Worm (Caenorhabditis elegans) whole organism, L4 larva: ENCODE data around the gene T01E8.1.
A peak's percentile ranks its signal among the peaks of the same experiment; 100 is the strongest.

Experiments
- F26F4.8 ChIP-seq: fragments of 200-800 bp; sonication (Bioruptor generic); conservative IDR thresholded peaks from 2 replicates; pipeline ENCODE4 v1.3.6; 2022; ENCODE audit warnings: missing genetic modification characterization, missing compliant biosample characterization
- F37D6.2 ChIP-seq: sonication (generic microtip); optimal IDR thresholded peaks from 2 replicates; lab custom pipeline; 2016; ENCODE audit warnings: mild to moderate bottlenecking, missing genetic modification characterization, missing compliant biosample characterization
- R02D3.7 ChIP-seq: fragments of 150-350 bp; sonication (generic microtip); optimal IDR thresholded peaks from 3 replicates; lab custom pipeline; 2014; ENCODE audit warnings: missing biosample characterization, missing genetic modification characterization
- T20F7.1 ChIP-seq: fragments of 200-800 bp; sonication (Bioruptor generic); optimal IDR thresholded peaks from 2 replicates; lab custom pipeline; 2018; ENCODE audit warnings: mild to moderate bottlenecking, missing genetic modification characterization, missing compliant biosample characterization
- Y105C5A.15 ChIP-seq: fragments of 200-800 bp; sonication (Bioruptor generic); IDR thresholded peaks from 2 replicates; pipeline ENCODE4 v1.3.6; 2022; ENCODE audit warnings: missing genetic modification characterization, missing compliant biosample characterization
- Y48G9A.11 ChIP-seq: fragments of 200-800 bp; sonication (Bioruptor generic); IDR thresholded peaks from 2 replicates; pipeline ENCODE4 v1.3.6; 2022; ENCODE audit warnings: missing genetic modification reagents, missing genetic modification characterization, missing compliant biosample characterization
- aha-1 ChIP-seq: fragments of 150-350 bp; peaks from one replicate; lab custom pipeline; 2014; ENCODE audit warnings: missing biosample characterization, missing genetic modification characterization
- aly-2 ChIP-seq: sonication (generic microtip); optimal IDR thresholded peaks from 2 replicates; lab custom pipeline; 2018; ENCODE audit warnings: missing biosample characterization, missing genetic modification characterization
- ama-1 ChIP-seq: fragments of 150-350 bp; optimal IDR thresholded peaks from 2 replicates; lab custom pipeline; 2014; ENCODE audit warnings: inconsistent platforms, mixed read lengths
- ceh-20 ChIP-seq: fragments of 200-800 bp; sonication (Bioruptor generic); IDR thresholded peaks from 2 replicates; pipeline ENCODE4 v1.3.6; 2022; ENCODE audit warnings: missing genetic modification reagents, missing genetic modification characterization, missing compliant biosample characterization
- ceh-44 ChIP-seq: fragments of 200-800 bp; sonication (Bioruptor generic); IDR thresholded peaks from 2 replicates; pipeline ENCODE4 v1.3.6; 2022; ENCODE audit warnings: missing genetic modification reagents, missing genetic modification characterization, missing compliant biosample characterization
- daf-19 ChIP-seq: fragments of 200-800 bp; sonication (Bioruptor generic); conservative IDR thresholded peaks from 2 replicates; pipeline ENCODE4 v1.3.6; 2022; ENCODE audit warnings: missing genetic modification characterization, missing compliant biosample characterization
- daf-8 ChIP-seq: fragments of 200-800 bp; sonication (Bioruptor generic); IDR thresholded peaks from 2 replicates; pipeline ENCODE4 v1.3.6; 2022; ENCODE audit warnings: missing genetic modification characterization, missing compliant biosample characterization
- dmd-6 ChIP-seq: fragments of 200-800 bp; sonication (Bioruptor generic); IDR thresholded peaks from 2 replicates; pipeline ENCODE4 v1.3.6; 2022; ENCODE audit warnings: missing genetic modification reagents, missing genetic modification characterization, missing compliant biosample characterization
- dmd-8 ChIP-seq: fragments of 200-800 bp; sonication (Bioruptor generic); IDR thresholded peaks from 2 replicates; pipeline ENCODE4 v1.3.6; 2022; ENCODE audit warnings: missing genetic modification characterization, missing compliant biosample characterization
- duxl-1 ChIP-seq: sonication (generic microtip); optimal IDR thresholded peaks from 2 replicates; lab custom pipeline; 2016; ENCODE audit warnings: mild to moderate bottlenecking, missing genetic modification characterization, moderate library complexity, missing compliant biosample characterization; ENCODE audit not compliant: poor library complexity
- egl-27 ChIP-seq: sonication (generic microtip); optimal IDR thresholded peaks from 3 replicates; lab custom pipeline; 2017; ENCODE audit warnings: missing biosample characterization, missing genetic modification reagents, missing genetic modification characterization
- hlh-11 ChIP-seq: fragments of 200-800 bp; sonication (Bioruptor generic); optimal IDR thresholded peaks from 2 replicates; lab custom pipeline; 2018; ENCODE audit warnings: mild to moderate bottlenecking, missing genetic modification characterization, missing compliant biosample characterization
- hlh-30 ChIP-seq: sonication (generic microtip); optimal IDR thresholded peaks from 2 replicates; lab custom pipeline; 2017; ENCODE audit warnings: antibody characterized with exemption, mild to moderate bottlenecking, missing genetic modification characterization, missing compliant biosample characterization; ENCODE audit not compliant: insufficient read depth
- lim-7 ChIP-seq: fragments of 200-800 bp; sonication (Bioruptor generic); IDR thresholded peaks from 2 replicates; pipeline ENCODE4 v1.3.6; 2022; ENCODE audit warnings: missing genetic modification characterization, missing compliant biosample characterization
- lin-29 ChIP-seq: fragments of 200-800 bp; sonication (Bioruptor generic); IDR thresholded peaks from 2 replicates; pipeline ENCODE4 v1.3.6; 2022; ENCODE audit warnings: missing genetic modification reagents, missing genetic modification characterization, missing compliant biosample characterization
- lin-38 ChIP-seq: fragments of 200-800 bp; sonication (Bioruptor generic); IDR thresholded peaks from 2 replicates; pipeline ENCODE4 v1.3.6; 2022; ENCODE audit warnings: missing genetic modification reagents, missing genetic modification characterization, missing compliant biosample characterization
- lin-39 ChIP-seq: fragments of 150-350 bp; optimal IDR thresholded peaks from 2 replicates; lab custom pipeline; 2014; ENCODE audit warnings: missing biosample characterization, missing genetic modification reagents, missing genetic modification characterization
- madf-5 ChIP-seq, 2 experiments: fragments of 200-800 bp; sonication (Bioruptor generic); IDR thresholded peaks; 2 replicates each; pipeline ENCODE4 v1.3.6; 2022; ENCODE audit warnings: missing compliant biosample characterization in 2 of 2, missing genetic modification characterization in 2 of 2
- mdl-1 ChIP-seq, 2 experiments: fragments of 150-350 bp in 1 of 2; sonication (generic microtip) in 1 of 2; optimal IDR thresholded peaks; 2 replicates each; lab custom pipeline; 2014 to 2017; ENCODE audit warnings: missing biosample characterization in 2 of 2, missing genetic modification characterization in 2 of 2
- nhr-11 ChIP-seq: fragments of 150-350 bp; optimal IDR thresholded peaks from 2 replicates; lab custom pipeline; 2014; ENCODE audit warnings: missing biosample characterization, missing genetic modification characterization
- nhr-111 ChIP-seq: fragments of 200-800 bp; sonication (Bioruptor generic); optimal IDR thresholded peaks from 2 replicates; lab custom pipeline; 2018; ENCODE audit warnings: mild to moderate bottlenecking, missing genetic modification characterization, missing compliant biosample characterization
- nhr-25 ChIP-seq: sonication (generic microtip); optimal IDR thresholded peaks from 2 replicates; lab custom pipeline; 2017; ENCODE audit warnings: missing genetic modification characterization, mild to moderate bottlenecking, missing compliant biosample characterization, antibody characterized with exemption, moderate library complexity, borderline replicate concordance; ENCODE audit not compliant: insufficient read depth
- nhr-28 ChIP-seq: fragments of 150-350 bp; optimal IDR thresholded peaks from 2 replicates; lab custom pipeline; 2014; ENCODE audit warnings: missing biosample characterization, missing genetic modification characterization
- nhr-77 ChIP-seq: fragments of 150-350 bp; optimal IDR thresholded peaks from 2 replicates; lab custom pipeline; 2014; ENCODE audit warnings: missing biosample characterization, missing genetic modification characterization
- pha-4 ChIP-seq, 2 experiments: fragments of 150-350 bp in 1 of 2; fragments of 200-800 bp in 1 of 2; sonication (Bioruptor generic) in 1 of 2; IDR thresholded peaks in 1 of 2; optimal IDR thresholded peaks in 1 of 2; 2 replicates each; pipeline versions ENCODE4 v1.3.6 to Lab custom; 2014 to 2022; ENCODE audit warnings: missing genetic modification characterization in 2 of 2, missing genetic modification reagents in 2 of 2, missing biosample characterization in 1 of 2, missing compliant biosample characterization in 1 of 2
- php-3 ChIP-seq: fragments of 200-800 bp; sonication (Bioruptor generic); IDR thresholded peaks from 2 replicates; pipeline ENCODE4 v1.3.6; 2022; ENCODE audit warnings: missing genetic modification reagents, missing genetic modification characterization, missing compliant biosample characterization
- pqm-1 ChIP-seq: sonication (generic microtip); optimal IDR thresholded peaks from 2 replicates; lab custom pipeline; 2017; ENCODE audit warnings: missing biosample characterization, missing genetic modification characterization
- set-16 ChIP-seq: fragments of 200-800 bp; sonication (Bioruptor generic); IDR thresholded peaks from 2 replicates; pipeline ENCODE4 v1.3.6; 2022; ENCODE audit warnings: missing genetic modification reagents, missing genetic modification characterization, missing compliant biosample characterization
- spr-1 ChIP-seq: sonication (generic microtip); optimal IDR thresholded peaks from 2 replicates; lab custom pipeline; 2016; ENCODE audit warnings: mild to moderate bottlenecking, missing genetic modification characterization, missing compliant biosample characterization
- spr-3 ChIP-seq: fragments of 200-800 bp; sonication (Bioruptor generic); optimal IDR thresholded peaks from 2 replicates; lab custom pipeline; 2018; ENCODE audit warnings: mild to moderate bottlenecking, missing genetic modification characterization, missing compliant biosample characterization
- unc-130 ChIP-seq: sonication (generic microtip); optimal IDR thresholded peaks from 2 replicates; lab custom pipeline; 2016; ENCODE audit warnings: missing genetic modification reagents, missing genetic modification characterization, missing compliant biosample characterization
- unc-62 ChIP-seq, 3 experiments: fragments of 150-350 bp in 1 of 3; sonication (generic microtip); optimal IDR thresholded peaks in 2 of 3; peaks in 1 of 3; 1 replicate in 1 of 3; 2 replicates in 2 of 3; lab custom pipeline; 2014 to 2017; ENCODE audit warnings: missing biosample characterization in 3 of 3, missing genetic modification characterization in 3 of 3, missing genetic modification reagents in 3 of 3, missing genotype in 1 of 3
- vab-7 ChIP-seq: fragments of 200-800 bp; sonication (Bioruptor generic); IDR thresholded peaks from 2 replicates; pipeline ENCODE4 v1.3.6; 2022; ENCODE audit warnings: missing genetic modification reagents, missing genetic modification characterization, missing compliant biosample characterization
- zag-1 ChIP-seq: fragments of 150-350 bp; optimal IDR thresholded peaks from 2 replicates; lab custom pipeline; 2014; ENCODE audit warnings: missing biosample characterization, missing genetic modification characterization
- zfp-2 ChIP-seq: sonication (generic microtip); optimal IDR thresholded peaks from 2 replicates; lab custom pipeline; 2016; ENCODE audit warnings: mild to moderate bottlenecking, missing genetic modification characterization, missing compliant biosample characterization
- zfp-3 ChIP-seq: fragments of 200-800 bp; sonication (Bioruptor generic); conservative IDR thresholded peaks from 2 replicates; pipeline ENCODE4 v1.3.6; 2022; ENCODE audit warnings: missing genetic modification reagents, missing genetic modification characterization, missing compliant biosample characterization
- zip-2 ChIP-seq: fragments of 150-350 bp; optimal IDR thresholded peaks from 2 replicates; lab custom pipeline; 2014; ENCODE audit warnings: missing biosample characterization, missing genetic modification characterization
- ztf-11 ChIP-seq: fragments of 150-350 bp; optimal IDR thresholded peaks from 2 replicates; lab custom pipeline; 2014; ENCODE audit warnings: missing biosample characterization, missing genetic modification characterization

T01E8.1 gene

DNA sequence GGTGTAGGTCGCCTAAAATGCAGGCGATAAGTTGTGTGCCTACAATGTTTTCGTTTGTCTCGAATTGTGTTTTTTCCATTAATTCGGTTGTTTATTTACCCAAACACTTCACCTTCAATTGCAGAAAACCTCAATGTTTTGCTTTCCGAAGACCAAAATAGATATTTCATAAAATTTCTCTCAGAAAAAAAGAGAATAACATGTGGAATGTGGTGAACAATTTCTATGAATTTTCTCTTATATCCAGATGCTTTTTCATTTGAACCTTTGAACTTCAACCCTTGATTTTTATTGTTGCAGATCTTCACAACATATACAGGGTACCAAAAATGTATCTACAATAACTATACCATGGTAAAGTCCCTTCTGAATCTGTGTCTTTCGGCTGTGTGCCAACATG is at the start of gene T01E8.1:
T01E8.1 (plus strand) TSS at position 301 of the 400 bp plus-strand sequence.
- TF ChIP-seq nhr-77 (tag; lab: Kevin White, UChicago) (no peak), daf-8 (GFP tag; lab: Robert Waterston, UW) (no peak), vab-7 (GFP tag; lab: Robert Waterston, UW) (no peak), lin-29 (GFP tag; lab: Robert Waterston, UW) (no peak), zfp-2 (no peak), ceh-20 (GFP tag; lab: Robert Waterston, UW) (no peak), spr-3 (GFP tag; lab: Kevin White, UChicago) (no peak), Y105C5A.15 (GFP tag; lab: Robert Waterston, UW) (no peak), nhr-28 (tag; lab: Kevin White, UChicago) (no peak), ama-1 (lab: Kevin White, UChicago) (no peak), spr-1 (no peak), hlh-11 (no peak), nhr-25 (tag; lab: Kevin White, UChicago) (no peak), ztf-11 (tag; lab: Kevin White, UChicago) (no peak), zfp-3 (no peak), lin-39 (tag; lab: Kevin White, UChicago) (no peak), zag-1 (tag; lab: Kevin White, UChicago) (no peak), lin-38 (GFP tag; lab: Robert Waterston, UW) (no peak), R02D3.7 (no peak), ceh-44 (GFP tag; lab: Robert Waterston, UW) (no peak)

DNA sequence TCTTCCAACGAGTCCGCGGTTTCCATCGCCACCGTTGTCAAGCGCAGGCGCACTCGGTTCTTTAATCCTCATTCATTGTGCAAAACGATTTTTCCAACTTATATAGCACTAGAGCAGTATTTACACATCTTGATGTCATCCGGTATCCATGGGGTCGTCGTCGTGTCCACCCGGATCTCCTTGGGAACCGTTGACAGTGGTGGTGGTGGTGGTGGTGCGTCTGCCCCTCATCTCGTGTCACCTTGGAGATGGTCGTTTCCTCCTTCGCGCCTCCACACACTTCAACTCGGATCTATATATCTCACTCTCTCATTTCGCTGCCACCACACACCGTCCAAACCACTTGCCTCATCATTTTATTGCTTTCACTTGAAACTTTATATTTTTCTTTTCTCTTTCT is 43.7 kb upstream of the T01E8.1 start:
- TF ChIP-seq lim-7 (GFP tag; lab: Robert Waterston, UW) (no peak), nhr-11 (peak; percentile 24)

DNA sequence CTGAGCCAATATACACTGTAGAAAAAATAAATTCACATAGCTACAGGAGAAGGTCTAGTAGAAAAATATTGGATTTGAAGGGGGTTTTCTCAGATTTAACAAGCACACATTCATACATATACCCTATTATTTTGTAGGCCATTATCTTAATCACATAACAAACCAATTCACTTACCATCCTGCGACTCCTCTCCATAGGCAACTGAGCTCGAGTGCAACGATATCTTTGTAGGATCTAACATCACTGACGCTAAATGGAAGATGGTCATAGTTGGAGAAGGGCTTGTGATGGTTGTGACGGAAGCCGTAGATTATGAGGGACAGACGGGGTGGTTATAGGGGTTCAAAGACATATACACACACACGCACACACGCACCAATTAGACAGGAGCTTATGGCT is 42.4 kb upstream of the T01E8.1 start:
- peak; percentile 66 for TF ChIP-seq aha-1
- TF ChIP-seq dmd-8 (GFP tag; lab: Robert Waterston, UW): no peak
- no peak for TF ChIP-seq zip-2
- TF ChIP-seq, all 104 proteins: peak for 1

DNA sequence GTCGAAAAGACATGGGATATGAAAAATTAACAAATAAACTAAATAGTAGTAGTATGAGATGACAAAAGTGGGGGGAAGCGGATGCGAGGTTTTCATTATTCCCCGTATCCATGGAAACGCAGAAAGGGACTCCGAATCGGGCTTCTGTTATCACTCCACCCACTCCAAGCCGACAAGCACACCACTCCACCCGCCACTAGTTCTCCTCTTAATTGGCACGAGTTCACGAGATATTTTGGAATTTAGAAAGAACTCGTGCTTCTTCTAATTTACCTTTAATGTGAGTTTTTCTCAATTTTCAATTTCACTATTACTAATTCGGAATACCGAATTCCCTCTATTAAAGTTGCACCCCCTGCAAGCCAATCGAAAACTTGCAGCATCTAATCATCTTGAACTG is 40.2 kb upstream of the T01E8.1 start:
- TF ChIP-seq spr-1 (no peak), F26F4.8 (GFP tag; lab: Robert Waterston, UW) (no peak), set-16 (GFP tag; lab: Robert Waterston, UW) (no peak), madf-5 (GFP tag; IDR thresholded peaks at IDR 0.05; lab: Robert Waterston, UW) (no peak), unc-62 (GFP tag; optimal IDR thresholded peaks at IDR 0.05 in 1 of 2; lab: Kevin White, UChicago) (peak in 1 of 2 experiments; percentile 29), unc-62 (tag; optimal IDR thresholded peaks at IDR 0.05; lab: Kevin White, UChicago) (no peak), F37D6.2 (tag; lab: Kevin White, UChicago) (no peak), T20F7.1 (GFP tag; lab: Kevin White, UChicago) (no peak), pqm-1 (tag; lab: Kevin White, UChicago) (no peak), mdl-1 (tag; optimal IDR thresholded peaks at IDR 0.05; lab: Kevin White, UChicago) (no peak)

DNA sequence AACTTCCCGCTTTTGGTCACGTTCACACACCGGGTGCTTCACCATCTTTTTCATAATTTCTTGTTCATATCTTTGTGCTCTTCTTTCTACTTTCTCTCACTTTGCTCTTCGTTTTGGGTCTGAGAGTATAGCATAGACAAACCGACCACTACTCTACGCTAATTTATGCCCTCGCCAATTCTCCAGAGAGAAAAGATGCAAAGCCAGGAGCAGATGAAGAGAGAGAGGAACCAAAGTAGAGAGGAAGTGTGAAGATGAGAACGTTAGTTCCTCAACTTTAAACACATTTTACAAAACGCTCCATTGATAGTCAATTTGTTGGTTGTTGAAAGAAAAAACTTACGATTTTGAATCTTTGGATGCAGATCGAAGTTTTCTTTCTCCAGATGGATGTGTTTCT is 38.8 kb upstream of the T01E8.1 start:
- TF ChIP-seq php-3 (GFP tag; lab: Robert Waterston, UW): no peak
- TF ChIP-seq unc-130 (GFP tag; lab: Kevin White, UChicago): no peak
- TF ChIP-seq hlh-30: no peak
- TF ChIP-seq nhr-111 (GFP tag; lab: Kevin White, UChicago): no peak
- no peak for TF ChIP-seq pha-4 (GFP tag; IDR thresholded peaks at IDR 0.05; lab: Robert Waterston, UW)
- TF ChIP-seq pha-4 (tag; optimal IDR thresholded peaks at IDR 0.05; lab: Kevin White, UChicago): no peak
- TF ChIP-seq aly-2 (tag; lab: Kevin White, UChicago): no peak
- TF ChIP-seq Y48G9A.11 (GFP tag; lab: Robert Waterston, UW): no peak
- no peak for TF ChIP-seq duxl-1
- no peak for TF ChIP-seq nhr-25 (tag; lab: Kevin White, UChicago)
- no peak for TF ChIP-seq daf-19 (GFP tag; lab: Robert Waterston, UW)
- no peak for TF ChIP-seq zag-1 (tag; lab: Kevin White, UChicago)
- no peak for TF ChIP-seq spr-1
- TF ChIP-seq egl-27: no peak
- TF ChIP-seq nhr-77 (tag; lab: Kevin White, UChicago): no peak
- TF ChIP-seq F37D6.2 (tag; lab: Kevin White, UChicago): no peak
- no peak for TF ChIP-seq T20F7.1 (GFP tag; lab: Kevin White, UChicago)
- no peak for TF ChIP-seq dmd-6
